Worm (Caenorhabditis elegans) whole organism, L4 larva: ENCODE data around the gene C35A5.3.

ENCODE experiments used
- Y105C5A.15 ChIP-seq: fragments of 200-800 bp; sonication (Bioruptor generic); IDR thresholded peaks from 2 replicates; pipeline ENCODE4 v1.3.6; 2022; ENCODE audit warnings: missing genetic modification characterization, missing compliant biosample characterization
- fkh-10 ChIP-seq: fragments of 150-350 bp; optimal IDR thresholded peaks from 2 replicates; lab custom pipeline; 2014; ENCODE audit warnings: missing biosample characterization, missing genetic modification reagents, missing genetic modification characterization
- nhr-28 ChIP-seq: fragments of 150-350 bp; optimal IDR thresholded peaks from 2 replicates; lab custom pipeline; 2014; ENCODE audit warnings: missing biosample characterization, missing genetic modification characterization

DNA sequence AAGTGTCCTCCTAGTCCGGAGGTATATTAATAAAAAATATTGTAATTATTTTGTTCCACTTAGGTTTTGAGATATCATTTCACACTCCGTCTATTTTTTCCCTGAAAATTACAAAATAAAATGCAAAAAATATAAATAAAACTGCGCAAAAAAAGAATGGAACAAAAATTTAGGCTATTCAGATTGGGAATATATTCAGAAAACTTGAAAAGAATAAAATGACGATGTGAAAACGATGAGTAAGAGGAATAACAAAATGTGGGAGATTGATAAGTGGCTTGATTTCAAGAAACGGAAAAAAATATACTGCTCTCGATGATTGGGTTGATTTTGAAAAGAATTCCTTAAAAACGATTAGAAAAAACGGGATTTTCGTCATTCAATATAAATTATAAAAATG, 13.1 kb upstream of the C35A5.3 start, which contains the start of gene dmsr-8:
- TF ChIP-seq nhr-28 (no peak), Y105C5A.15 (GFP tag; lab: Robert Waterston, UW) (no peak), fkh-10 (GFP tag; lab: Kevin White, UChicago) (no peak)
